Fruit fly (Drosophila melanogaster) whole organism, embryonic: ENCODE results near the gene MESR3.

ENCODE experiments used
- ATbp ChIP-seq: fragments of 200-800 bp; sonication (Bioruptor generic); optimal IDR thresholded peaks from 2 replicates; lab custom pipeline; 2017; ENCODE audit warnings: missing biosample characterization, mild to moderate bottlenecking, missing genetic modification characterization, missing genetic modification reagents
- Atf-2 ChIP-seq: fragments of 200-800 bp; sonication (Bioruptor generic); optimal IDR thresholded peaks from 2 replicates; lab custom pipeline; 2016; ENCODE audit warnings: missing biosample characterization, missing genetic modification characterization
- B-H2 ChIP-seq: fragments of 200-800 bp; sonication (Bioruptor generic); optimal IDR thresholded peaks from 2 replicates; lab custom pipeline; 2018; ENCODE audit warnings: missing biosample characterization, mild to moderate bottlenecking, missing genetic modification characterization
- CG10543 ChIP-seq: fragments of 200-800 bp; sonication (Bioruptor generic); optimal IDR thresholded peaks from 3 replicates; lab custom pipeline; 2017; ENCODE audit warnings: missing biosample characterization, mild to moderate bottlenecking, missing genetic modification characterization, moderate library complexity
- CG11456 ChIP-seq: fragments of 200-800 bp; sonication (Bioruptor generic); IDR thresholded peaks from 3 replicates; pipeline ENCODE4 v1.3.6; 2022; ENCODE audit warnings: missing biosample characterization, missing genetic modification characterization
- CG12071 ChIP-seq: fragments of 200-800 bp; sonication (Bioruptor generic); optimal IDR thresholded peaks from 3 replicates; lab custom pipeline; 2018; ENCODE audit warnings: missing biosample characterization, mild to moderate bottlenecking, missing genetic modification characterization
- CG12236 ChIP-seq: fragments of 200-800 bp; sonication (Bioruptor generic); optimal IDR thresholded peaks from 2 replicates; lab custom pipeline; 2016; ENCODE audit warnings: missing biosample characterization, missing genetic modification characterization
- CG12299 ChIP-seq: fragments of 200-800 bp; sonication (Bioruptor generic); optimal IDR thresholded peaks from 2 replicates; lab custom pipeline; 2018; ENCODE audit warnings: missing biosample characterization, mild to moderate bottlenecking, missing genetic modification characterization
- CG1233 ChIP-seq: fragments of 200-800 bp; sonication (Bioruptor generic); optimal IDR thresholded peaks from 4 replicates; lab custom pipeline; 2018; ENCODE audit warnings: missing biosample characterization, mild to moderate bottlenecking, missing genetic modification characterization
- CG14860 ChIP-seq: fragments of 200-800 bp; sonication (Bioruptor generic); IDR thresholded peaks from 3 replicates; pipeline ENCODE4 v1.3.6; 2022; ENCODE audit warnings: missing biosample characterization, missing genetic modification characterization; ENCODE audit not compliant: partially characterized antibody
- CG1529 ChIP-seq: fragments of 200-800 bp; sonication (Bioruptor generic); optimal IDR thresholded peaks from 3 replicates; lab custom pipeline; 2018; ENCODE audit warnings: missing biosample characterization, missing genetic modification characterization
- CG1647 ChIP-seq: fragments of 200-800 bp; sonication (Bioruptor generic); optimal IDR thresholded peaks from 3 replicates; lab custom pipeline; 2016; ENCODE audit warnings: missing biosample characterization, missing genetic modification characterization
- CG17328 ChIP-seq: fragments of 200-800 bp; sonication (Bioruptor generic); IDR thresholded peaks from 2 replicates; pipeline ENCODE4 v1.3.6; 2022; ENCODE audit warnings: missing biosample characterization, missing genetic modification characterization
- CG17612 ChIP-seq: fragments of 200-800 bp; sonication (Bioruptor generic); IDR thresholded peaks from 2 replicates; pipeline ENCODE4 v1.3.6; 2022; ENCODE audit warnings: missing biosample characterization, missing genetic modification characterization
- CG1792 ChIP-seq: fragments of 200-800 bp; sonication (Bioruptor generic); optimal IDR thresholded peaks from 2 replicates; lab custom pipeline; 2016; ENCODE audit warnings: missing biosample characterization, missing genetic modification characterization
- CG2199 ChIP-seq: fragments of 200-800 bp; sonication (Bioruptor generic); IDR thresholded peaks from 3 replicates; pipeline ENCODE4 v1.3.6; 2022; ENCODE audit warnings: missing biosample characterization, missing genetic modification characterization
- CG2875 ChIP-seq: fragments of 200-800 bp; sonication (Bioruptor generic); optimal IDR thresholded peaks from 2 replicates; lab custom pipeline; 2017; ENCODE audit warnings: missing biosample characterization, mild to moderate bottlenecking, missing genetic modification characterization, missing genetic modification reagents
- CG33213 ChIP-seq: fragments of 200-800 bp; sonication (Bioruptor generic); optimal IDR thresholded peaks from 3 replicates; lab custom pipeline; 2016; ENCODE audit warnings: missing biosample characterization, missing genetic modification characterization
- CG5245 ChIP-seq: fragments of 200-800 bp; sonication (Bioruptor generic); optimal IDR thresholded peaks from 3 replicates; lab custom pipeline; 2016; ENCODE audit warnings: missing biosample characterization, missing genetic modification characterization
- CG8765 ChIP-seq: fragments of 200-800 bp; sonication (Bioruptor generic); IDR thresholded peaks from 2 replicates; pipeline ENCODE4 v1.3.6; 2022; ENCODE audit warnings: missing biosample characterization, missing genetic modification characterization
- CG9609 ChIP-seq: fragments of 200-800 bp; sonication (Bioruptor generic); optimal IDR thresholded peaks from 3 replicates; lab custom pipeline; 2016; ENCODE audit warnings: missing biosample characterization, missing genetic modification characterization
- CG9876 ChIP-seq: fragments of 200-800 bp; sonication (Bioruptor generic); optimal IDR thresholded peaks from 2 replicates; lab custom pipeline; 2016; ENCODE audit warnings: missing biosample characterization, missing genetic modification characterization
- E2f1 ChIP-seq: fragments of 200-800 bp; sonication (Bioruptor generic); IDR thresholded peaks from 2 replicates; pipeline ENCODE4 v1.3.6; 2022; ENCODE audit warnings: missing biosample characterization, missing genetic modification characterization
- Ets65A ChIP-seq: fragments of 200-800 bp; sonication (Bioruptor generic); peaks from one replicate; lab custom pipeline; 2016; ENCODE audit warnings: missing biosample characterization, missing genetic modification characterization
- HLHmδ ChIP-seq: fragments of 200-800 bp; sonication (Bioruptor generic); optimal IDR thresholded peaks from 2 replicates; lab custom pipeline; 2018; ENCODE audit warnings: missing biosample characterization, mild to moderate bottlenecking, missing genetic modification characterization, moderate library complexity
- HmgZ ChIP-seq: fragments of 200-800 bp; sonication (Bioruptor generic); optimal IDR thresholded peaks from 2 replicates; lab custom pipeline; 2018; ENCODE audit warnings: missing biosample characterization, mild to moderate bottlenecking, missing genetic modification characterization
- Hmx ChIP-seq: fragments of 200-800 bp; sonication (Bioruptor generic); optimal IDR thresholded peaks from 2 replicates; lab custom pipeline; 2016; ENCODE audit warnings: missing biosample characterization, missing genetic modification characterization
- Lhr ChIP-seq: fragments of 200-800 bp; sonication (Bioruptor generic); optimal IDR thresholded peaks from 3 replicates; lab custom pipeline; 2017; ENCODE audit warnings: mild to moderate bottlenecking, missing biosample characterization, missing genetic modification reagents, missing genetic modification characterization
- MESR4 ChIP-seq: fragments of 200-800 bp; sonication (Bioruptor generic); optimal IDR thresholded peaks from 2 replicates; lab custom pipeline; 2018; ENCODE audit warnings: missing biosample characterization, mild to moderate bottlenecking, missing genetic modification characterization, moderate library complexity
- Myb ChIP-seq: fragments of 200-800 bp; sonication (Bioruptor generic); optimal IDR thresholded peaks from 2 replicates; lab custom pipeline; 2016; ENCODE audit warnings: missing biosample characterization, missing genetic modification characterization
- Ravus ChIP-seq: fragments of 200-800 bp; sonication (Bioruptor generic); IDR thresholded peaks from 2 replicates; pipeline ENCODE4 v1.3.6; 2022; ENCODE audit warnings: missing biosample characterization, missing genetic modification characterization
- Six4 ChIP-seq: fragments of 200-800 bp; sonication (Bioruptor generic); optimal IDR thresholded peaks from 2 replicates; lab custom pipeline; 2016; ENCODE audit warnings: missing biosample characterization, missing genetic modification characterization
- Sry-δ ChIP-seq: fragments of 200-800 bp; sonication (Bioruptor generic); optimal IDR thresholded peaks from 2 replicates; lab custom pipeline; 2016; ENCODE audit warnings: missing biosample characterization, missing genetic modification characterization
- Trl ChIP-seq, 3 experiments: fragments of >200 bp in 2 of 3; fragments of 200-800 bp in 1 of 3; sonication (Bioruptor generic) in 1 of 3; optimal IDR thresholded peaks; 2 replicates in 1 of 3; 3 replicates in 2 of 3; lab custom pipeline; 2016 to 2017; ENCODE audit warnings: missing biosample characterization in 1 of 3, missing genetic modification characterization in 1 of 3
- ab ChIP-seq: fragments of 200-800 bp; sonication (Bioruptor generic); optimal IDR thresholded peaks from 2 replicates; lab custom pipeline; 2016; ENCODE audit warnings: missing biosample characterization, missing genetic modification characterization
- ci ChIP-seq: fragments of 200-800 bp; sonication (Bioruptor generic); IDR thresholded peaks from 3 replicates; pipeline ENCODE4 v1.3.6; 2022; ENCODE audit warnings: missing biosample characterization, missing genetic modification characterization
- corto ChIP-seq: fragments of 200-800 bp; sonication (Bioruptor generic); optimal IDR thresholded peaks from 2 replicates; lab custom pipeline; 2016; ENCODE audit warnings: missing biosample characterization, mild to moderate bottlenecking, missing genetic modification characterization, moderate library complexity
- crp ChIP-seq, 2 experiments: fragments of 200-800 bp; sonication (Bioruptor generic); optimal IDR thresholded peaks; 2 replicates in 1 of 2; 3 replicates in 1 of 2; lab custom pipeline; 2017; ENCODE audit warnings: missing biosample characterization in 2 of 2, missing genetic modification characterization in 2 of 2, mild to moderate bottlenecking in 1 of 2, moderate library complexity in 1 of 2
- disco-r ChIP-seq: fragments of 200-800 bp; sonication (Bioruptor generic); optimal IDR thresholded peaks from 2 replicates; lab custom pipeline; 2016; ENCODE audit warnings: missing biosample characterization, missing genetic modification characterization
- emc ChIP-seq: fragments of 200-800 bp; sonication (Bioruptor generic); optimal IDR thresholded peaks from 2 replicates; lab custom pipeline; 2016; ENCODE audit warnings: missing biosample characterization, missing genetic modification characterization
- fd64A ChIP-seq: fragments of 200-800 bp; sonication (Bioruptor generic); optimal IDR thresholded peaks from 3 replicates; lab custom pipeline; 2018; ENCODE audit warnings: missing biosample characterization, mild to moderate bottlenecking, missing genetic modification characterization
- grau ChIP-seq: fragments of 200-800 bp; optimal IDR thresholded peaks from 3 replicates; lab custom pipeline; 2019; ENCODE audit warnings: missing biosample characterization, mild to moderate bottlenecking, missing genetic modification characterization, moderate library complexity
- jigr1 ChIP-seq: fragments of 200-800 bp; sonication (Bioruptor generic); IDR thresholded peaks from 3 replicates; pipeline ENCODE4 v1.3.6; 2022; ENCODE audit warnings: missing biosample characterization, missing genetic modification characterization
- odd ChIP-seq: fragments of 200-800 bp; sonication (Bioruptor generic); optimal IDR thresholded peaks from 2 replicates; lab custom pipeline; 2017; ENCODE audit warnings: missing biosample characterization, mild to moderate bottlenecking, missing genetic modification characterization
- pfk ChIP-seq: fragments of 200-800 bp; sonication (Bioruptor generic); optimal IDR thresholded peaks from 2 replicates; lab custom pipeline; 2018; ENCODE audit warnings: missing biosample characterization, mild to moderate bottlenecking, missing genetic modification characterization, moderate library complexity
- schlank ChIP-seq: fragments of 200-800 bp; sonication (Bioruptor generic); optimal IDR thresholded peaks from 2 replicates; lab custom pipeline; 2018; ENCODE audit warnings: missing biosample characterization, mild to moderate bottlenecking, missing genetic modification characterization
- shn ChIP-seq: fragments of 200-800 bp; sonication (Bioruptor generic); optimal IDR thresholded peaks from 3 replicates; lab custom pipeline; 2016; ENCODE audit warnings: missing biosample characterization, missing genetic modification characterization
- slbo ChIP-seq: fragments of 200-800 bp; sonication (Bioruptor generic); IDR thresholded peaks from 2 replicates; pipeline ENCODE4 v1.3.6; 2022; ENCODE audit warnings: missing biosample characterization, missing genetic modification characterization
- sna ChIP-seq: fragments of 200-800 bp; sonication (Bioruptor generic); IDR thresholded peaks from 2 replicates; pipeline ENCODE4 v1.3.6; 2022; ENCODE audit warnings: missing biosample characterization, missing genetic modification characterization; ENCODE audit not compliant: partially characterized antibody
- tll ChIP-seq, 2 experiments: fragments of 200-800 bp in 1 of 2; fragments of >200 bp in 1 of 2; sonication (Bioruptor generic) in 1 of 2; optimal IDR thresholded peaks; 2 replicates each; lab custom pipeline; 2017 to 2019; ENCODE audit warnings: missing biosample characterization in 2 of 2, missing genetic modification characterization in 2 of 2, mild to moderate bottlenecking in 1 of 2, moderate library complexity in 1 of 2
- trh ChIP-seq: fragments of 200-800 bp; sonication (Bioruptor generic); optimal IDR thresholded peaks from 2 replicates; lab custom pipeline; 2016; ENCODE audit warnings: missing biosample characterization, missing genetic modification characterization
- wek ChIP-seq: fragments of 200-800 bp; sonication (Bioruptor generic); optimal IDR thresholded peaks from 3 replicates; lab custom pipeline; 2018; ENCODE audit warnings: missing biosample characterization, mild to moderate bottlenecking, missing genetic modification characterization, moderate library complexity

MESR3 gene

dm6 chr2L:18694724-18695105 is 77.7 kb downstream of the MESR3 start (continued):
- TF ChIP-seq corto (GFP tag; lab: Kevin White, UChicago) (no peak), grau (tag; lab: Kevin White, UChicago) (peak; percentile 14), CG9876 (GFP tag; lab: Kevin White, UChicago) (no peak), Lhr (GFP tag; lab: Kevin White, UChicago) (no peak), Trl (optimal IDR thresholded peaks at IDR 0.05; lab: Kevin White, UChicago) (no peak), Trl (GFP tag; optimal IDR thresholded peaks at IDR 0.05; lab: Kevin White, UChicago) (no peak), Six4 (GFP tag; lab: Kevin White, UChicago) (no peak), Atf-2 (no peak), CG2875 (GFP tag; lab: Kevin White, UChicago) (no peak), CG1792 (GFP tag; lab: Kevin White, UChicago) (no peak), Hmx (no peak), Ravus (GFP tag; lab: Robert Waterston, UW) (no peak), B-H2 (GFP tag; lab: Kevin White, UChicago) (no peak), CG12071 (GFP tag; lab: Kevin White, UChicago) (no peak), disco-r (GFP tag; lab: Kevin White, UChicago) (no peak), CG9609 (peak; percentile 6), wek (no peak), CG12299 (tag; lab: Kevin White, UChicago) (no peak), HLHmδ (GFP tag; lab: Kevin White, UChicago) (no peak), CG5245 (GFP tag; lab: Kevin White, UChicago) (no peak), sna (GFP tag; lab: Robert Waterston, UW) (no peak), Myb (no peak), CG2199 (no peak), emc (GFP tag; lab: Kevin White, UChicago) (no peak), CG17612 (GFP tag; lab: Robert Waterston, UW) (no peak), MESR4 (GFP tag; lab: Kevin White, UChicago) (no peak), ATbp (GFP tag; lab: Kevin White, UChicago) (peak; percentile 43), CG8765 (GFP tag; lab: Robert Waterston, UW) (no peak), CG33213 (no peak), E2f1 (GFP tag; lab: Robert Waterston, UW) (no peak), CG12236 (GFP tag; lab: Kevin White, UChicago) (no peak), Sry-δ (GFP tag; lab: Kevin White, UChicago) (no peak), trh (GFP tag; lab: Kevin White, UChicago) (no peak), shn (GFP tag; lab: Kevin White, UChicago) (no peak), jigr1 (GFP tag; lab: Robert Waterston, UW) (no peak), CG1647 (GFP tag; lab: Kevin White, UChicago) (no peak), CG14860 (GFP tag; lab: Robert Waterston, UW) (no peak), ci (0 out of 3 replicates have a peak, but pooled peaks have one; percentile 39), pfk (GFP tag; lab: Kevin White, UChicago) (no peak), fd64A (GFP tag; lab: Kevin White, UChicago) (no peak), CG1233 (GFP tag; lab: Kevin White, UChicago) (no peak), slbo (peak; percentile 75), CG11456 (GFP tag; lab: Robert Waterston, UW) (0 out of 3 replicates have a peak, but pooled peaks have one; percentile 34), crp (GFP tag; optimal IDR thresholded peaks at IDR 0.05; lab: Kevin White, UChicago) (no peak), CG10543 (GFP tag; lab: Kevin White, UChicago) (no peak), ab (GFP tag; lab: Kevin White, UChicago) (no peak), HmgZ (no peak), Ets65A (GFP tag; lab: Kevin White, UChicago) (peak; percentile 88), CG1529 (no peak), odd (GFP tag; lab: Kevin White, UChicago) (no peak), tll (GFP tag; optimal IDR thresholded peaks at IDR 0.05; lab: Kevin White, UChicago) (no peak), schlank (tag; lab: Kevin White, UChicago) (no peak), CG17328 (GFP tag; lab: Robert Waterston, UW) (no peak; the same call in 1 of the 2 replicates)
